Worm (Caenorhabditis elegans) whole organism, late embryonic: ENCODE results near the gene F54C9.14.

Experiments used
- C08G9.2 ChIP-seq: sonication (generic microtip); optimal IDR thresholded peaks from 2 replicates; lab custom pipeline; 2016; ENCODE audit warnings: mild to moderate bottlenecking, missing genetic modification characterization, moderate library complexity, missing compliant biosample characterization
- F13H6.1 ChIP-seq: sonication (generic microtip); optimal IDR thresholded peaks from 2 replicates; lab custom pipeline; 2016; ENCODE audit warnings: missing genetic modification characterization, missing compliant biosample characterization
- K02D7.2 ChIP-seq: sonication (generic microtip); optimal IDR thresholded peaks from 2 replicates; lab custom pipeline; 2017; ENCODE audit warnings: mild to moderate bottlenecking, missing genetic modification characterization, missing compliant biosample characterization
- T23F11.4 ChIP-seq: fragments of 200-800 bp; sonication (Bioruptor generic); optimal IDR thresholded peaks from 2 replicates; lab custom pipeline; 2018; ENCODE audit warnings: mild to moderate bottlenecking, missing genetic modification characterization, missing compliant biosample characterization
- ahr-1 ChIP-seq: sonication (generic microtip); optimal IDR thresholded peaks from 2 replicates; lab custom pipeline; 2016; ENCODE audit warnings: missing genetic modification characterization, missing compliant biosample characterization
- ama-1 ChIP-seq: fragments of 150-350 bp; optimal IDR thresholded peaks from 2 replicates; lab custom pipeline; 2014
- ceh-14 ChIP-seq: sonication (generic microtip); optimal IDR thresholded peaks from 2 replicates; lab custom pipeline; 2016; ENCODE audit warnings: missing genotype, missing genetic modification characterization, missing compliant biosample characterization
- ceh-18 ChIP-seq: sonication (generic microtip); optimal IDR thresholded peaks from 2 replicates; lab custom pipeline; 2016; ENCODE audit warnings: missing genetic modification characterization, missing compliant biosample characterization
- ceh-2 ChIP-seq: sonication (generic microtip); optimal IDR thresholded peaks from 2 replicates; lab custom pipeline; 2016; ENCODE audit warnings: missing genotype, missing genetic modification characterization, missing compliant biosample characterization
- ceh-22 ChIP-seq: sonication (generic microtip); optimal IDR thresholded peaks from 2 replicates; lab custom pipeline; 2017; ENCODE audit warnings: missing biosample characterization, missing genetic modification characterization
- ceh-24 ChIP-seq: sonication (generic microtip); optimal IDR thresholded peaks from 2 replicates; lab custom pipeline; 2016; ENCODE audit warnings: mild to moderate bottlenecking, missing genetic modification characterization, missing compliant biosample characterization
- ceh-30 ChIP-seq: fragments of 150-350 bp; optimal IDR thresholded peaks from 2 replicates; lab custom pipeline; 2014; ENCODE audit warnings: missing biosample characterization, missing genetic modification characterization
- ceh-31 ChIP-seq: sonication (generic microtip); optimal IDR thresholded peaks from 2 replicates; lab custom pipeline; 2016; ENCODE audit warnings: missing genetic modification characterization, missing compliant biosample characterization
- ceh-45 ChIP-seq: fragments of 200-800 bp; sonication (Bioruptor generic); IDR thresholded peaks from 2 replicates; pipeline ENCODE4 v1.3.6; 2022; ENCODE audit warnings: missing genetic modification reagents, missing genetic modification characterization, missing compliant biosample characterization
- ceh-6 ChIP-seq: fragments of 200-800 bp; sonication (Bioruptor generic); optimal IDR thresholded peaks from 2 replicates; lab custom pipeline; 2018; ENCODE audit warnings: mild to moderate bottlenecking, missing genetic modification characterization, missing compliant biosample characterization
- ceh-9 ChIP-seq: sonication (generic microtip); optimal IDR thresholded peaks from 2 replicates; lab custom pipeline; 2016; ENCODE audit warnings: mild to moderate bottlenecking, missing genetic modification characterization, inconsistent platforms, missing compliant biosample characterization
- dmd-4 ChIP-seq: sonication (generic microtip); optimal IDR thresholded peaks from 2 replicates; lab custom pipeline; 2016; ENCODE audit warnings: borderline replicate concordance, missing genetic modification characterization, missing compliant biosample characterization
- dve-1 ChIP-seq: sonication (generic microtip); optimal IDR thresholded peaks from 2 replicates; lab custom pipeline; 2017; ENCODE audit warnings: antibody characterized with exemption, mild to moderate bottlenecking, missing genetic modification characterization, missing compliant biosample characterization
- elt-2 ChIP-seq: sonication (generic microtip); optimal IDR thresholded peaks from 2 replicates; lab custom pipeline; 2016; ENCODE audit warnings: missing genetic modification reagents, missing genetic modification characterization, missing compliant biosample characterization
- ets-4 ChIP-seq: sonication (generic microtip); optimal IDR thresholded peaks from 2 replicates; lab custom pipeline; 2016; ENCODE audit warnings: missing genetic modification characterization, missing compliant biosample characterization
- eyg-1 ChIP-seq: sonication (generic microtip); optimal IDR thresholded peaks from 2 replicates; lab custom pipeline; 2016; ENCODE audit warnings: missing genotype, missing genetic modification characterization, missing compliant biosample characterization
- fax-1 ChIP-seq: sonication (generic microtip); optimal IDR thresholded peaks from 2 replicates; lab custom pipeline; 2016; ENCODE audit warnings: missing genotype, missing genetic modification characterization, missing compliant biosample characterization
- hlh-30 ChIP-seq: sonication (generic microtip); optimal IDR thresholded peaks from 2 replicates; lab custom pipeline; 2017; ENCODE audit warnings: antibody characterized with exemption, missing genetic modification characterization, missing compliant biosample characterization; ENCODE audit not compliant: insufficient read depth
- hlh-6 ChIP-seq: sonication (generic microtip); optimal IDR thresholded peaks from 2 replicates; lab custom pipeline; 2016; ENCODE audit warnings: missing genotype, missing genetic modification characterization, missing compliant biosample characterization
- hlh-8 ChIP-seq: sonication (generic microtip); optimal IDR thresholded peaks from 2 replicates; lab custom pipeline; 2016; ENCODE audit warnings: missing genotype, missing genetic modification characterization, missing compliant biosample characterization
- lim-6 ChIP-seq: sonication (generic microtip); optimal IDR thresholded peaks from 2 replicates; lab custom pipeline; 2016; ENCODE audit warnings: missing genetic modification characterization, missing compliant biosample characterization
- lin-11 ChIP-seq: fragments of 200-800 bp; sonication (Bioruptor generic); optimal IDR thresholded peaks from 2 replicates; lab custom pipeline; 2018; ENCODE audit warnings: mild to moderate bottlenecking, missing genetic modification characterization, missing compliant biosample characterization
- nfya-1 ChIP-seq: sonication (generic microtip); optimal IDR thresholded peaks from 2 replicates; lab custom pipeline; 2017; ENCODE audit warnings: missing genetic modification characterization, mild to moderate bottlenecking, missing compliant biosample characterization, antibody characterized with exemption, moderate library complexity
- nhr-11 ChIP-seq: fragments of 150-350 bp; optimal IDR thresholded peaks from 2 replicates; lab custom pipeline; 2014; ENCODE audit warnings: missing biosample characterization, missing genetic modification characterization
- nhr-232 ChIP-seq: sonication (generic microtip); optimal IDR thresholded peaks from 2 replicates; lab custom pipeline; 2016; ENCODE audit warnings: missing genetic modification characterization, missing compliant biosample characterization
- pag-3 ChIP-seq: sonication (generic microtip); optimal IDR thresholded peaks from 2 replicates; lab custom pipeline; 2016; ENCODE audit warnings: missing compliant biosample characterization, missing genetic modification characterization, borderline replicate concordance
- pat-9 ChIP-seq: fragments of 200-800 bp; sonication (Bioruptor generic); optimal IDR thresholded peaks from 2 replicates; lab custom pipeline; 2018; ENCODE audit warnings: mild to moderate bottlenecking, missing genetic modification characterization, moderate library complexity, missing compliant biosample characterization
- pax-1 ChIP-seq: fragments of 150-350 bp; optimal IDR thresholded peaks from 2 replicates; lab custom pipeline; 2014; ENCODE audit warnings: missing biosample characterization, missing genetic modification characterization
- pha-2 ChIP-seq: sonication (generic microtip); optimal IDR thresholded peaks from 2 replicates; lab custom pipeline; 2017; ENCODE audit warnings: mild to moderate bottlenecking, missing genetic modification characterization, missing compliant biosample characterization
- pha-4 ChIP-seq: fragments of 150-350 bp; optimal IDR thresholded peaks from 2 replicates; lab custom pipeline; 2018; ENCODE audit warnings: missing biosample characterization, missing genetic modification reagents, missing genetic modification characterization
- ref-2 ChIP-seq: sonication (generic microtip); optimal IDR thresholded peaks from 2 replicates; lab custom pipeline; 2016; ENCODE audit warnings: missing genetic modification characterization, missing compliant biosample characterization
- sdc-2 ChIP-seq: sonication (generic microtip); optimal IDR thresholded peaks from 2 replicates; lab custom pipeline; 2016; ENCODE audit warnings: missing genotype, missing genetic modification characterization, missing compliant biosample characterization
- sox-2 ChIP-seq: fragments of 200-800 bp; sonication (Bioruptor generic); IDR thresholded peaks from 2 replicates; pipeline ENCODE4 v1.3.6; 2022; ENCODE audit warnings: missing genetic modification reagents, missing genetic modification characterization, missing compliant biosample characterization
- syd-9 ChIP-seq: sonication (generic microtip); optimal IDR thresholded peaks from 2 replicates; lab custom pipeline; 2016; ENCODE audit warnings: mild to moderate bottlenecking, missing genetic modification characterization, moderate library complexity, missing compliant biosample characterization
- tbx-2 ChIP-seq: sonication (generic microtip); optimal IDR thresholded peaks from 2 replicates; lab custom pipeline; 2016; ENCODE audit warnings: missing genetic modification characterization, missing compliant biosample characterization
- tbx-7 ChIP-seq: sonication (generic microtip); optimal IDR thresholded peaks from 2 replicates; lab custom pipeline; 2016; ENCODE audit warnings: missing genotype, missing genetic modification characterization, missing compliant biosample characterization
- ttx-3 ChIP-seq: sonication (generic microtip); optimal IDR thresholded peaks from 2 replicates; lab custom pipeline; 2016; ENCODE audit warnings: missing genetic modification reagents, missing genetic modification characterization, missing compliant biosample characterization
- unc-42 ChIP-seq: sonication (generic microtip); optimal IDR thresholded peaks from 2 replicates; lab custom pipeline; 2016; ENCODE audit warnings: missing genotype, missing genetic modification characterization, missing compliant biosample characterization
- unc-55 ChIP-seq: sonication (generic microtip); optimal IDR thresholded peaks from 2 replicates; lab custom pipeline; 2017; ENCODE audit warnings: missing biosample characterization, missing genetic modification reagents, missing genetic modification characterization
- zip-5 ChIP-seq: sonication (generic microtip); optimal IDR thresholded peaks from 2 replicates; lab custom pipeline; 2016; ENCODE audit warnings: missing genetic modification characterization, missing compliant biosample characterization
- ztf-16 ChIP-seq: sonication (generic microtip); optimal IDR thresholded peaks from 2 replicates; lab custom pipeline; 2017; ENCODE audit warnings: missing genetic modification characterization, missing compliant biosample characterization

F54C9.14 gene

DNA sequence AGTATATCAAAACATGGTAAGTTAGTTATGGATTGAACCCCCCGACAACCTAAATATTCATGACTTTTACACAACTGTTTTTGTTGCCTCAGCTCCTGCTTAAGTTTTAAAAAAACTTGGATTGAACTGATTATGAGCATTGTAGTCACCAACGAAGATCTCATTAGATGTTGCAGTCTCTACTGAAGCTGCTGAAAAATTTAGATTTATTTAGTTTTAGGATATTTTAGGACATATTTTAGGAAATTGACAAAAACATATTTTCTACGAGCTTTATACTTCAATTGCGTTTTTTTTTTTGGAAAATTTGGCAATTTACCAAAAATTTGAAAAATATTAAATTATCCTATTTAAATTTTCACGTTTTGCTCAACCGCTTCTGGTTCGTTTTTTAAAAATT is at the start of gene F54C9.14:
TSS of gene F54C9.14 (plus strand) at position 301 of the 400 bp plus-strand sequence.
- TF ChIP-seq ceh-24 (tag; lab: Kevin White, UChicago) (no peak), zip-5 (tag; lab: Kevin White, UChicago) (no peak), ceh-2 (tag; lab: Kevin White, UChicago) (no peak), unc-42 (tag; lab: Kevin White, UChicago) (no peak), ceh-22 (tag; lab: Kevin White, UChicago) (no peak), pha-2 (tag; lab: Kevin White, UChicago) (no peak), nfya-1 (no peak), ama-1 (no peak), fax-1 (tag; lab: Kevin White, UChicago) (no peak), pax-1 (tag; lab: Kevin White, UChicago) (no peak), pha-4 (tag; lab: Kevin White, UChicago) (no peak)

ce11 chrII:8514729-8515128 is 47.4 kb upstream of the F54C9.14 start, which contains the start of gene ctg-2:
TSS of gene ctg-2 (plus strand) at chrII:8515054.
- no peak for TF ChIP-seq T23F11.4 (GFP tag; lab: Kevin White, UChicago)
- no peak for TF ChIP-seq nhr-11 (tag; lab: Kevin White, UChicago)
- no peak for TF ChIP-seq pag-3 (tag; lab: Kevin White, UChicago)
- no peak for TF ChIP-seq ceh-14 (tag; lab: Kevin White, UChicago)
- no peak for TF ChIP-seq unc-55 (GFP tag; lab: Kevin White, UChicago)
- no peak for TF ChIP-seq sox-2
- TF ChIP-seq syd-9 (tag; lab: Kevin White, UChicago), result no peak
- no peak for TF ChIP-seq eyg-1 (tag; lab: Kevin White, UChicago)
- no peak for TF ChIP-seq ceh-18
- TF ChIP-seq unc-42 (tag; lab: Kevin White, UChicago), result no peak
- no peak for TF ChIP-seq ceh-24 (tag; lab: Kevin White, UChicago)

DNA sequence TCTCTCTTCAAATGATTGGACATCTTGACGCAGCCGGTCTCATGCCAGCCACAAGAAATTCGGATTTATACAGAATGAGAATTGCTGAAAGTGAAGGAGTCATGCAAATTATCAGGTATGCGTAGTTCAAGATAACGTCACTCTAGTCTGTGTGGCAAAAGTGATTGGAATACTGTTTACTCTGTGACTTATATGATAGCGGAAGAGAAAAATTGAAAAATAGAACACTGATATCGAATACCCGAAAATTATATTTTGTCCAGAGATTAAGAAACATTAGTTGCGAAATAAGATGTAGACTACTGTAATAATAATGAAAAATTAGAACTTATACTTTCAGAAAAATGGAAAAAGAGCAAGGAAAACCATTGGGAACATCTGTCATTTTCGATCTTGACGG is 46.6 kb upstream of the F54C9.14 start:
- TF ChIP-seq elt-2 (tag; lab: Kevin White, UChicago) (peak; percentile 80), nhr-232 (tag; lab: Kevin White, UChicago) (no peak)
- TF ChIP-seq, all 69 proteins: peak for 1

ce11 chrII:8516783-8517182 is 45.3 kb upstream of the F54C9.14 start, which contains the start of gene rnh-2:
TSS of gene rnh-2 (plus strand) at chrII:8517150.
- TF ChIP-seq ref-2 (tag; lab: Kevin White, UChicago) (peak; percentile 52), ets-4 (peak; percentile 48), unc-42 (tag; lab: Kevin White, UChicago) (peak; percentile 29), hlh-6 (tag; lab: Kevin White, UChicago) (no peak), sdc-2 (tag; lab: Kevin White, UChicago) (no peak), ceh-30 (no peak), pat-9 (tag; lab: Kevin White, UChicago) (no peak), ahr-1 (no peak), ceh-9 (tag; lab: Kevin White, UChicago) (no peak), elt-2 (tag; lab: Kevin White, UChicago) (peak; percentile 68), eyg-1 (tag; lab: Kevin White, UChicago) (no peak), F13H6.1 (tag; lab: Kevin White, UChicago) (no peak), tbx-2 (peak; percentile 76), ceh-31 (tag; lab: Kevin White, UChicago) (peak; percentile 87), K02D7.2 (tag; lab: Kevin White, UChicago) (no peak), ama-1 (no peak), lim-6 (tag; lab: Kevin White, UChicago) (peak; percentile 25), pag-3 (tag; lab: Kevin White, UChicago) (no peak), pha-2 (tag; lab: Kevin White, UChicago) (no peak), hlh-30 (no peak), tbx-7 (tag; lab: Kevin White, UChicago) (peak; percentile 67), nfya-1 (peak; percentile 4), ttx-3 (tag; lab: Kevin White, UChicago) (no peak), dmd-4 (no peak), C08G9.2 (tag; lab: Kevin White, UChicago) (peak; percentile 74), zip-5 (tag; lab: Kevin White, UChicago) (peak; percentile 56), ceh-2 (tag; lab: Kevin White, UChicago) (peak; percentile 80), ztf-16 (tag; lab: Kevin White, UChicago) (no peak), lin-11 (tag; lab: Kevin White, UChicago) (no peak), ceh-18 (no peak), ceh-14 (tag; lab: Kevin White, UChicago) (peak; percentile 39), ceh-6 (GFP tag; lab: Kevin White, UChicago) (no peak), ceh-45 (GFP tag; lab: Robert Waterston, UW) (no peak), dve-1 (tag; lab: Kevin White, UChicago) (peak; percentile 13), hlh-8 (tag; lab: Kevin White, UChicago) (peak; percentile 37)
